Fruit fly (Drosophila melanogaster): ENCODE data around the gene CG43288.

The CG43288 gene

DNA sequence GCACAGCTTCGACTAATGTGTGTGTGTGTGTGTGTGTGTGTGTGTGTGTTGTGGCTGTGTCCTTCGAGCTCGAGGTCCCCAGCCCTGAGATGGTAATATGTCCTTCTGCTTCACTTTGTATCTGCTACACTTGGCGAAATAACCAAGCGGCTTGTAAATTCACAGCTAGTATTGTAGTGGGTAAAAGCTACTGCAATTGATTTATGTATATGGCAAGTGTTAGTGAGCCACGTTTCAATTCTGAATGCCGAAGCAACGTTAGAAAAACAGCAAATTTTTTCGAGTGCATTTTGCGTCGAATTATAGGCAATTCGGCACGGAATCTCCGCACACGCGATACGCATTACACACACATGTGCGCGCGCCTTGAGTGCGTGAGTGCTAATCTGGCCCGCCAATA, 49.8 kb downstream of the CG43288 start (continued):
- TF ChIP-seq ash1 (GFP tag; optimal IDR thresholded peaks at IDR 0.05) (no peak), E2f2 (GFP tag; IDR thresholded peaks at IDR 0.05) (peak; percentile 14; the same call in 1 of the 2 replicates), onecut (GFP tag; IDR thresholded peaks at IDR 0.05) (peak; percentile 52), vnd (GFP tag; IDR thresholded peaks at IDR 0.05; ENCODE audit: partially characterized antibody) (no peak), CG6813 (GFP tag; optimal IDR thresholded peaks at IDR 0.05) (no peak), Mad (GFP tag; optimal IDR thresholded peaks at IDR 0.05) (no peak), NK7.1 (GFP tag; optimal IDR thresholded peaks at IDR 0.05) (no peak), CG6689 (GFP tag; IDR thresholded peaks at IDR 0.05) (peak; percentile 62; the same call in 1 of the 2 replicates), btn (GFP tag; optimal IDR thresholded peaks at IDR 0.05) (no peak), CG17385 (GFP tag; optimal IDR thresholded peaks at IDR 0.05) (peak; percentile 38), Six4 (GFP tag; optimal IDR thresholded peaks at IDR 0.05) (peak; percentile 16), CG10979 (tag; optimal IDR thresholded peaks at IDR 0.05) (peak; percentile 46), CG42726 (GFP tag; IDR thresholded peaks at IDR 0.05; ENCODE audit: partially characterized antibody) (no peak), Dfd (GFP tag; optimal IDR thresholded peaks at IDR 0.05) (no peak), odd (GFP tag; optimal IDR thresholded peaks at IDR 0.05) (no peak), tin (GFP tag; optimal IDR thresholded peaks at IDR 0.05) (peak; percentile 25), CG8765 (GFP tag; IDR thresholded peaks at IDR 0.05) (no peak), YL-1 (GFP tag; optimal IDR thresholded peaks at IDR 0.05) (no peak), sr (GFP tag; IDR thresholded peaks at IDR 0.05) (no peak), CG2129 (GFP tag; IDR thresholded peaks at IDR 0.05; ENCODE audit: partially characterized antibody) (no peak), tll (GFP tag; optimal IDR thresholded peaks at IDR 0.05) (no peak), CG8944 (GFP tag; optimal IDR thresholded peaks at IDR 0.05) (peak; percentile 9), tgo (GFP tag; IDR thresholded peaks at IDR 0.05) (peak; percentile 51; the same call in 2 of the 3 replicates), Lhr (GFP tag; optimal IDR thresholded peaks at IDR 0.05) (no peak), Mrtf (GFP tag; IDR thresholded peaks at IDR 0.05) (no peak), CG17912 (GFP tag; optimal IDR thresholded peaks at IDR 0.05) (no peak), Sry-δ (GFP tag; optimal IDR thresholded peaks at IDR 0.05) (no peak), fd102C (GFP tag; optimal IDR thresholded peaks at IDR 0.05) (no peak), twi (tag; optimal IDR thresholded peaks at IDR 0.05) (no peak), CG4820 (GFP tag; optimal IDR thresholded peaks at IDR 0.05) (no peak), CG33213 (GFP tag; optimal IDR thresholded peaks at IDR 0.05) (no peak), CG15073 (GFP tag; optimal IDR thresholded peaks at IDR 0.05) (no peak), zen (tag; optimal IDR thresholded peaks at IDR 0.05) (peak; percentile 44), CG13424 (tag; optimal IDR thresholded peaks at IDR 0.05) (peak; percentile 57), ssp (GFP tag; IDR thresholded peaks at IDR 0.05) (no peak), Fer2 (tag; optimal IDR thresholded peaks at IDR 0.05) (no peak), CG2120 (GFP tag; optimal IDR thresholded peaks at IDR 0.05) (peak; percentile 73), Dref (GFP tag; IDR thresholded peaks at IDR 0.05) (no peak), pan (optimal IDR thresholded peaks at IDR 0.05) (no peak), pan (GFP tag; optimal IDR thresholded peaks at IDR 0.05 in 1 of 2, IDR thresholded peaks at IDR 0.05 in 1 of 2) (peak in 1 of 2 experiments; percentile 30), CG7271 (tag; optimal IDR thresholded peaks at IDR 0.05) (no peak), gem (tag; optimal IDR thresholded peaks at IDR 0.05) (peak; percentile 68), lilli (GFP tag; optimal IDR thresholded peaks at IDR 0.05) (peak; percentile 36), Dip2 (GFP tag; IDR thresholded peaks at IDR 0.05) (no peak), CG4404 (GFP tag; IDR thresholded peaks at IDR 0.05) (0 out of 2 replicates have a peak, but pooled peaks have one; percentile 18), CG10321 (GFP tag; IDR thresholded peaks at IDR 0.05) (no peak), CG2199 (GFP tag; IDR thresholded peaks at IDR 0.05) (no peak), CG2875 (GFP tag; optimal IDR thresholded peaks at IDR 0.05) (no peak), repo (GFP tag; optimal IDR thresholded peaks at IDR 0.05) (peak; percentile 35), CG10147 (GFP tag; optimal IDR thresholded peaks at IDR 0.05) (peak; percentile 35), CG1024 (GFP tag; IDR thresholded peaks at IDR 0.05) (no peak), CG9437 (GFP tag; optimal IDR thresholded peaks at IDR 0.05) (no peak)
